Worm (Caenorhabditis elegans): Measurements from ENCODE around the gene srh-24.

ce11 chrV:13936850-13937249 is 24.0 kb downstream of the srh-24 start, which contains the start of gene srw-145:
- no peak for TF ChIP-seq nhr-10 (tag; optimal IDR thresholded peaks at IDR 0.05)
- TF ChIP-seq nhr-11 (tag; optimal IDR thresholded peaks at IDR 0.05): peak; percentile 6
- TF ChIP-seq aly-2 (tag; optimal IDR thresholded peaks at IDR 0.05): no peak
